Worm (Caenorhabditis elegans) whole organism, L1 larva: ENCODE measurements around the gene C33B4.4.

Experiments
- ama-1 ChIP-seq: fragments of 150-350 bp; optimal IDR thresholded peaks from 2 replicates; lab custom pipeline; 2014
- fkh-10 ChIP-seq: sonication (generic microtip); optimal IDR thresholded peaks from 2 replicates; lab custom pipeline; 2017; ENCODE audit warnings: missing biosample characterization, missing genetic modification reagents, missing genetic modification characterization
- lin-14 ChIP-seq: fragments of 200-800 bp; sonication (Bioruptor generic); optimal IDR thresholded peaks from 2 replicates; lab custom pipeline; 2018; ENCODE audit warnings: mild to moderate bottlenecking, missing genetic modification characterization, moderate library complexity, missing compliant biosample characterization
- lin-35 ChIP-seq, 2 experiments: fragments of 150-350 bp; optimal IDR thresholded peaks; 2 replicates each; lab custom pipeline; 2014; ENCODE audit warnings: missing biosample characterization in 2 of 2, missing genetic modification characterization in 2 of 2, missing genetic modification reagents in 2 of 2
- lir-3 ChIP-seq: sonication (generic microtip); optimal IDR thresholded peaks from 2 replicates; lab custom pipeline; 2016; ENCODE audit warnings: mild to moderate bottlenecking, missing genetic modification characterization, moderate library complexity, missing compliant biosample characterization; ENCODE audit not compliant: poor library complexity
- lsy-2 ChIP-seq, 2 experiments: fragments of 150-350 bp; optimal IDR thresholded peaks; 2 replicates each; lab custom pipeline; 2014; ENCODE audit warnings: missing biosample characterization in 2 of 2, missing genetic modification characterization in 2 of 2
- nhr-11 ChIP-seq: fragments of 150-350 bp; optimal IDR thresholded peaks from 2 replicates; lab custom pipeline; 2014; ENCODE audit warnings: missing biosample characterization, missing genetic modification characterization
- unc-86 ChIP-seq: sonication (generic microtip); optimal IDR thresholded peaks from 2 replicates; lab custom pipeline; 2016; ENCODE audit warnings: missing genetic modification characterization, missing compliant biosample characterization

ce11 chrII:11343300-11343869 is 39.9 kb downstream of the C33B4.4 start, which contains the start of gene lgc-20:
- TF ChIP-seq nhr-11 (tag; lab: Kevin White, UChicago) (no peak), fkh-10 (GFP tag; lab: Kevin White, UChicago) (no peak), lin-35 (GFP tag; optimal IDR thresholded peaks at IDR 0.05; lab: Kevin White, UChicago) (no peak), lir-3 (tag; lab: Kevin White, UChicago) (no peak), lin-14 (GFP tag; lab: Kevin White, UChicago) (no peak), ama-1 (lab: Kevin White, UChicago) (no peak), lsy-2 (tag; optimal IDR thresholded peaks at IDR 0.05; lab: Kevin White, UChicago) (no peak), unc-86 (tag; lab: Kevin White, UChicago) (no peak)
